Worm (Caenorhabditis elegans): ENCODE results near the gene B0250.5.
"Not testable (repeated sequence)": the region's sequence is repeated elsewhere in the genome, so short reads cannot be mapped to it uniquely, and the experiment has no call there.

The B0250.5 gene

DNA sequence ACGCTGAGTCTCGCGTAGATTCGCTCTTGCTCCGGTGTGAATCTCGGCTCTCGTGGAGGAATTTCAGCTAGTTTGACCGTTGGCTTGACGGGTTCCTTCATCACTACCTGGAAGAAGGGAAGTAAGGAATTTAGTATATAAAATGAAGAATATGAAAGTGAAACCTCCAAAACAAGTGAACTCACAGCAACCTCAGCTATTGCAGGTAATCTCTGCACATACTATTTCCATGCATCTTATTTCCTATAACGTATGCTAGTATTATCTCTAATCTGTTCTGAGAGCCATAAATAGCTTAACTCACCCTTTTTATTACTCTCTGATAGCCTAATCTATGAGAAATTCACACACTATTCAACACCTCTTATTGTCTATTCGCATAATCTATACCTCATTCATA is 11.3 kb downstream of the B0250.5 start, which contains the start of gene Y38H6C.4:
Y38H6C.4 (minus strand) TSS at position 101 of the 400 bp plus-strand sequence.
- TF ChIP-seq hlh-1 (tag; optimal IDR thresholded peaks at IDR 0.05) (no peak), ces-1 (GFP tag; optimal IDR thresholded peaks at IDR 0.05) (no peak), snpc-4 (tag; optimal IDR thresholded peaks at IDR 0.05) (no peak), sem-2 (GFP tag; optimal IDR thresholded peaks at IDR 0.05) (no peak), ceh-83 (GFP tag; optimal IDR thresholded peaks at IDR 0.05) (no peak), sptf-1 (tag; optimal IDR thresholded peaks at IDR 0.05) (no peak), bed-3 (GFP tag; optimal IDR thresholded peaks at IDR 0.05) (no peak), lsy-2 (tag; optimal IDR thresholded peaks at IDR 0.05) (no peak), mep-1 (tag; optimal IDR thresholded peaks at IDR 0.05) (no peak), unc-39 (tag; optimal IDR thresholded peaks at IDR 0.05) (no peak), tbx-8 (GFP tag; optimal IDR thresholded peaks at IDR 0.05) (no peak), M03D4.4 (tag; optimal IDR thresholded peaks at IDR 0.05) (no peak)

DNA sequence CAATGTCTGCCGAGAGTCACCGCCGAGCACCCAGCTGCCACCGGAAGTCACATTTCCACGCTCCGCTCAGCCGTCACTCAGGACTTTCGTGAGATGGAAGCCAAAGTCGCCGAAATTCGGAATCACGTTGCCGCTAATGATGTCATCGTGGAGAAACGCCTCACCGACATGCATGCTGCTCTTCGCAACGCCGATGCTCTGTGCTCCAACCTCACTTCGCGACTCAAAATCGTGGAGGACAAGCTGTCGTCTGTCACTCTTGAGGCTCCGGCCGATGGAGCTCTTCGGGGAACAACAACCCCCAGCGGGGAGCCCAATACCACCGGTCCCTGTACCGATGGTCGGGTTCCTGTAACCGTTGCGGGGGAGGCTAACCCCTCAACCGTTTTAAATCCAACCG is 12.8 kb downstream of the B0250.5 start:
- TF ChIP-seq ceh-83 (GFP tag; optimal IDR thresholded peaks at IDR 0.05), result no peak
- no peak for TF ChIP-seq lin-13 (tag; optimal IDR thresholded peaks at IDR 0.05)
- no peak for TF ChIP-seq mep-1 (tag; optimal IDR thresholded peaks at IDR 0.05)
- TF ChIP-seq lsy-2 (tag; optimal IDR thresholded peaks at IDR 0.05), result no peak
- no peak for TF ChIP-seq flh-1 (GFP tag; optimal IDR thresholded peaks at IDR 0.05)
- no peak for TF ChIP-seq nhr-76 (tag; optimal IDR thresholded peaks at IDR 0.05)

DNA sequence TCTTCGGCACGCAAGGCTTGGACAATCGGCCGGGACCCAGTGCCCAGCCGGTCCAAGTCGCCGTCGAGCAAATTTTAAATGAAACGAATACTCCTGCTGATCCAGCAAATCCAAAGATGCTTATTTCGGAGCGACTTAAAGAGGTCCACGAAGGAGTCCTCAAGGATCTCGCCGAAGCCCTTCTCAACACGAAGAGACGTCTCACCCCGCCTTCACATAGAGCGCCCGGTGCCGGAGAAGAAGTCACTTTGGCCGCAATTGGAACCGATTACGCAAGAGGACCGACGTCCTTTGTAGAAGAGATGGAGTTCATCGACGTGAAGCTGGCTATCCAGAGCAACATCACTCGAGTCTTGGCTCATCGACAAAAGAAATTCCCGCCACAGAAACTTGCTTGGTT is 15.7 kb downstream of the B0250.5 start:
- TF ChIP-seq elt-3 (tag; optimal IDR thresholded peaks at IDR 0.05) (no peak), lin-13 (tag; optimal IDR thresholded peaks at IDR 0.05) (no peak), elt-1 (tag; optimal IDR thresholded peaks at IDR 0.05; ENCODE audit: borderline replicate concordance, insufficient read depth) (no peak), blmp-1 (tag; optimal IDR thresholded peaks at IDR 0.05) (no peak)

DNA sequence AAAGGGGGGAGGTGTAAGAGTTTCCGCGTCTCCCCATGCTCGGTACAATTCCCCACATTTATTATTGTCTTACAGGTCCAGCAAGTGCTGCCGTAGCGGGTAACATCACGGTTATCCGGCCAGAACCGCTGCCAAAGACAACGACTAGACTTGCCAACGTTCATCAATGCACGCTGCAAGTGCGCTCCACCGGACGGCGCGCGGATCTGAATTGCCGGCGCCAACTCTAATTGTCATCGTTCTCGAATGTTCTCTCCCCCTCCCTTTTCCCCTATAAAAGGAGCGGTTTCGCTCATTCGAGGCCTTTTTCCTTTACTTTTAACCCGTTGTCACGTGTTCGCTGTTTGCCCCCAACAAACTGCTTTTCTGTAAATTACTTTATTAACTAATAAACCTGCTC is 19.9 kb downstream of the B0250.5 start, which contains the start of gene Y38H6C.8:
Y38H6C.8 (plus strand) TSS at position 301 of the 400 bp plus-strand sequence.
- TF ChIP-seq elt-3, mls-2, blmp-1 (tag; optimal IDR thresholded peaks at IDR 0.05): not testable (repeated sequence)

DNA sequence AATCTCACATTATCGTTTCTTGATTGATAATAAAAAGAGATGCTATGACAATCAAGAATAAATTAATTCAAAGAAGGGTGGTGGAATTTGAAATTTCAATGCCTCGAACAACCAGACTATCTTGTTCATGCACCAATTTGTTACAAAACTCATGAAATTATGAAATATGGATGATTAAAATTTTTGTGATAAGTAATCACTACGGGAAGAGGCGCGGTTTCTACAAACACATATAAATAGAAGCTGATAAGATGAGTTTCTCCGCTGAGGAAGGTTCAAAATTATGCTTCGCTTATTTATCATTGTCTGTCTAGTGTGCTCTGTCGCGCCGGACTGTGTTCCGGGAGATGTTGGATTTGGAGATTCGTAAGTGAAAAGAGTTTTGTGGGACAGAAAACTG is 20.8 kb downstream of the B0250.5 start:
- TF ChIP-seq unc-62 (GFP tag; optimal IDR thresholded peaks at IDR 0.05), result no peak
- no peak for TF ChIP-seq snpc-4 (tag; optimal IDR thresholded peaks at IDR 0.05)
- no peak for TF ChIP-seq ceh-83 (GFP tag; optimal IDR thresholded peaks at IDR 0.05)
- no peak for TF ChIP-seq mep-1 (tag; optimal IDR thresholded peaks at IDR 0.05)

DNA sequence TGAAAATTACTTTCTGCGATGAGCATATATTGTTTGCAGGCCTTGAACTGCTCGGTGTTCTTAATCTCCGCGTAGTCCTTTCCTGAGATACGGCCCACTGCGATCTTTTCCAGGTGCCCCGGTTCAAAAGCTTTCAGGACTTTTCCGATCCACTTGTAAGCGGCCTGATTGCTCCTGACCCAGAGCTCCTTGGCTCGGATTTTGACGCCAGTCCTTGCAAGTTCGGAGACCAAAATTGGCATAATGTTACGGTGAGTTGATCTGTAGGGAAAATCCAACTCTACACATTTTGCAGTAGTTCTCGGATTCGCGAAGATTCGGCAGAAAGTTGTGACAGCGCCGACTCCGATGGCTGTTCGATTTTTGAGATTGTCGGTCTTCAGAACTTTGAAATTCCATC is 23.3 kb downstream of the B0250.5 start:
- TF ChIP-seq tbx-8 (GFP tag; optimal IDR thresholded peaks at IDR 0.05) (no peak), zip-8 (tag; optimal IDR thresholded peaks at IDR 0.05) (no peak), ham-2 (GFP tag; optimal IDR thresholded peaks at IDR 0.05) (no peak), nhr-2 (tag; optimal IDR thresholded peaks at IDR 0.05) (no peak), M03D4.4 (tag; optimal IDR thresholded peaks at IDR 0.05) (no peak), sem-2 (GFP tag; optimal IDR thresholded peaks at IDR 0.05) (no peak), lin-13 (tag; optimal IDR thresholded peaks at IDR 0.05) (no peak), unc-62 (GFP tag; optimal IDR thresholded peaks at IDR 0.05) (no peak), bed-3 (GFP tag; optimal IDR thresholded peaks at IDR 0.05) (no peak), lin-32 (GFP tag; optimal IDR thresholded peaks at IDR 0.05) (no peak), elt-1 (tag; optimal IDR thresholded peaks at IDR 0.05; ENCODE audit: borderline replicate concordance, insufficient read depth) (no peak), mep-1 (tag; optimal IDR thresholded peaks at IDR 0.05) (no peak), nhr-28 (tag; optimal IDR thresholded peaks at IDR 0.05) (no peak), ceh-43 (GFP tag; optimal IDR thresholded peaks at IDR 0.05) (no peak), mls-2 (tag; optimal IDR thresholded peaks at IDR 0.05) (no peak), ceh-83 (GFP tag; optimal IDR thresholded peaks at IDR 0.05) (no peak), nhr-12 (tag; optimal IDR thresholded peaks at IDR 0.05) (no peak), flh-1 (GFP tag; optimal IDR thresholded peaks at IDR 0.05) (no peak), unc-39 (tag; optimal IDR thresholded peaks at IDR 0.05) (no peak)

DNA sequence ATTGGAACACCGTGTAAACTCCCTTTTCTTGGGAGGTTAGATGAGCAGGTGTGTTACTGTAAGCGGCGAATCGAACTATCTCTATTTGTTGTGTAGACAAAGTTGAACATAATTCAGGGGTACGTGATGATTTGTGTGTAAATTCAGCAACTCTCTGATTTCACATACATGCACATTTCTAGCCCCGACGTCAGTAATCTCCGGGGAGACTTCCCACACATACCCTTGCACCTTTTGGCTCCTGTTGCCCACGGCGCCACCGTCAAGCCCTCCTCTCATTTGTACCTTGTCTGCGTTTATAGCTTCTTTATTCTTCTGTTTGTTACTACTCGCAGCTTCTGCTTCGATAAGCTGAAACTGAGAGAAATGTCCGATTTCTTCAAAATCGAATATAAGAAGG is 25.2 kb downstream of the B0250.5 start, which contains the start of gene Y38H6C.25:
Y38H6C.25 (plus strand) TSS at position 301 of the 400 bp plus-strand sequence.
- no peak for TF ChIP-seq nhr-28 (tag; optimal IDR thresholded peaks at IDR 0.05)
